Fruit fly (Drosophila melanogaster): Measurements from ENCODE around the gene LPCAT.

The LPCAT gene

dm6 chrX:9578014-9578413 lies 1.8 kb downstream of the LPCAT start:
- TF ChIP-seq Hr83 (GFP tag; optimal IDR thresholded peaks at IDR 0.05; ENCODE audit: poor library complexity, severe bottlenecking) = peak; percentile 10
- TF ChIP-seq HLH106 (tag; optimal IDR thresholded peaks at IDR 0.05) = no peak
- TF ChIP-seq GATAd (GFP tag; optimal IDR thresholded peaks at IDR 0.05) = no peak
- no peak for TF ChIP-seq Hr78 (GFP tag; optimal IDR thresholded peaks at IDR 0.05)

dm6 chrX:9577338-9577644 lies 2.5 kb downstream of the LPCAT start:
- no peak for TF ChIP-seq Mio (GFP tag; optimal IDR thresholded peaks at IDR 0.05)
- no peak for TF ChIP-seq usp (GFP tag; optimal IDR thresholded peaks at IDR 0.05)

dm6 chrX:9576504-9577337 lies 3.1 kb downstream of the LPCAT start:
- TF ChIP-seq Sp1 (GFP tag; optimal IDR thresholded peaks at IDR 0.05) (no peak), Jra (GFP tag; optimal IDR thresholded peaks at IDR 0.05) (no peak), CG9705 (GFP tag; optimal IDR thresholded peaks at IDR 0.05) (no peak), Rel (GFP tag; optimal IDR thresholded peaks at IDR 0.05) (no peak), Rel (tag; optimal IDR thresholded peaks at IDR 0.05) (peak; percentile 99), brk (GFP tag; optimal IDR thresholded peaks at IDR 0.05) (no peak), Hr83 (GFP tag; optimal IDR thresholded peaks at IDR 0.05; ENCODE audit: poor library complexity, severe bottlenecking) (peak; percentile 68), Hnf4 (GFP tag; optimal IDR thresholded peaks at IDR 0.05) (no peak), CG32264 (GFP tag; optimal IDR thresholded peaks at IDR 0.05) (no peak)

dm6 chrX:9576147-9576503 lies 3.7 kb downstream of the LPCAT start, which contains the start of gene CG42395:
Gene CG42395, minus strand, starts transcription at chrX:9576247.
- no peak for TF ChIP-seq Vsx2 (GFP tag; optimal IDR thresholded peaks at IDR 0.05; ENCODE audit: partially characterized antibody)
- TF ChIP-seq sage (GFP tag; optimal IDR thresholded peaks at IDR 0.05) = no peak
- no peak for TF ChIP-seq OdsH (GFP tag; optimal IDR thresholded peaks at IDR 0.05)
- TF ChIP-seq CG32264 (GFP tag; optimal IDR thresholded peaks at IDR 0.05) = no peak
- no peak for TF ChIP-seq N (GFP tag; optimal IDR thresholded peaks at IDR 0.05)

dm6 chrX:9571208-9571607 lies 8.6 kb downstream of the LPCAT start, which contains the start of gene Cubn:
Gene Cubn, minus strand, starts transcription at chrX:9571308.
- TF ChIP-seq jim (GFP tag; optimal IDR thresholded peaks at IDR 0.05) (no peak), dmrt93B (GFP tag; optimal IDR thresholded peaks at IDR 0.05) (no peak), h (GFP tag; optimal IDR thresholded peaks at IDR 0.05) (no peak), pan (optimal IDR thresholded peaks at IDR 0.05) (no peak)

dm6 chrX:9556397-9556796 lies 23.4 kb downstream of the LPCAT start, which contains the start of gene CG15317:
Gene CG15317, minus strand, starts transcription at chrX:9556544.
- peak; percentile 19 for TF ChIP-seq Hr83 (GFP tag; optimal IDR thresholded peaks at IDR 0.05; ENCODE audit: poor library complexity, severe bottlenecking)
- TF ChIP-seq dmrt93B (GFP tag; optimal IDR thresholded peaks at IDR 0.05) = no peak

- TF ChIP-seq Mio (GFP tag; optimal IDR thresholded peaks at IDR 0.05) (peak; percentile 45), Sp1 (GFP tag; optimal IDR thresholded peaks at IDR 0.05) (peak; percentile 90), pan (optimal IDR thresholded peaks at IDR 0.05) (no peak), Hr83 (GFP tag; optimal IDR thresholded peaks at IDR 0.05; ENCODE audit: poor library complexity, severe bottlenecking) (peak; percentile 97), ey (GFP tag; optimal IDR thresholded peaks at IDR 0.05) (peak; percentile 27), dmrt93B (GFP tag; optimal IDR thresholded peaks at IDR 0.05) (peak; percentile 96), tai (GFP tag; optimal IDR thresholded peaks at IDR 0.05) (no peak), rgr (GFP tag; optimal IDR thresholded peaks at IDR 0.05) (peak; percentile 90), CG9705 (GFP tag; optimal IDR thresholded peaks at IDR 0.05) (peak; percentile 94), HLH106 (tag; optimal IDR thresholded peaks at IDR 0.05) (peak; percentile 76), fru (GFP tag; optimal IDR thresholded peaks at IDR 0.05) (peak; percentile 69), Jra (GFP tag; optimal IDR thresholded peaks at IDR 0.05) (peak; percentile 61), woc (GFP tag; optimal IDR thresholded peaks at IDR 0.05) (peak; percentile 36), Myc (optimal IDR thresholded peaks at IDR 0.05) (peak; percentile 31), CrebA (GFP tag; optimal IDR thresholded peaks at IDR 0.05; ENCODE audit: borderline replicate concordance) (no peak), dl (GFP tag; optimal IDR thresholded peaks at IDR 0.05; ENCODE audit: insufficient read depth in 1 of 2, partially characterized antibody in 2 of 2) (no peak), br (GFP tag; optimal IDR thresholded peaks at IDR 0.05) (peak; percentile 87), Vsx2 (GFP tag; optimal IDR thresholded peaks at IDR 0.05; ENCODE audit: partially characterized antibody) (no peak), CG32264 (GFP tag; optimal IDR thresholded peaks at IDR 0.05) (peak; percentile 71), OdsH (GFP tag; optimal IDR thresholded peaks at IDR 0.05) (peak; percentile 52), psq (GFP tag; optimal IDR thresholded peaks at IDR 0.05) (peak; percentile 20), foxo (GFP tag; optimal IDR thresholded peaks at IDR 0.05) (peak in 1 of 2 experiments; percentile 62), h (GFP tag; optimal IDR thresholded peaks at IDR 0.05) (peak; percentile 79), Rel (GFP tag; optimal IDR thresholded peaks at IDR 0.05) (no peak), Rel (tag; optimal IDR thresholded peaks at IDR 0.05) (peak; percentile 66), sage (GFP tag; optimal IDR thresholded peaks at IDR 0.05) (no peak), Hnf4 (GFP tag; optimal IDR thresholded peaks at IDR 0.05) (peak; percentile 82), dsf (GFP tag; optimal IDR thresholded peaks at IDR 0.05; ENCODE audit: borderline replicate concordance) (no peak), lola (GFP tag; optimal IDR thresholded peaks at IDR 0.05) (no peak)
These were observed 25.4 kb downstream of the LPCAT start, which contains the start of gene RpS28b for dm6 chrX:9554346-9554808. Gene RpS28b, plus strand, starts transcription at chrX:9554623.
